Worm (Caenorhabditis elegans) whole organism, mixed stage, embryonic: ENCODE measurements around the gene ttbk-3.

Experiments
- lsy-2 ChIP-seq: fragments of 150-350 bp; optimal IDR thresholded peaks from 2 replicates; lab custom pipeline; 2014; ENCODE audit warnings: missing biosample characterization, missing genetic modification characterization
- nhr-76 ChIP-seq: sonication (generic microtip); optimal IDR thresholded peaks from 2 replicates; lab custom pipeline; 2017; ENCODE audit warnings: missing biosample characterization, missing genetic modification characterization
- sem-2 ChIP-seq: fragments of 200-800 bp; sonication (Bioruptor generic); optimal IDR thresholded peaks from 2 replicates; lab custom pipeline; 2018; ENCODE audit warnings: mild to moderate bottlenecking, missing genetic modification characterization, missing compliant biosample characterization

DNA sequence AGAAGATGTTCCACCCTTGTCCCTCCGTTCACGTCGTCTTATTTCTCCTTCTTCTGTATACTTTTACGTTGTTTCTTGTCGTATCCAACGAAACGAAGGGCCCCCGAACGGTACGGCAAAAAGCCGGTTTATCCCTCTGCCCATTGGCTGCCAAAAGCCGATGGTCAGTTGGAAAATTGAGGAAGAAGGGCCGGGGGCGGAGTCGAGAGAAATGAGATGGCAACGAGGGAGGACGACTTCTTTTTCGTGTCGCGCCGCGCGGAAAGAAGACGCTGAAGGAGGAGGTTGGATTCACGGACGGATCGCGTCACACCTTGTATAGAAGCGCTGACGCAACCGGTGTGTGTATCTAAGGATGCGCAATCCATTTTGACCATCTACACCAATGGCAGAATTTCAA, 25.4 kb upstream of the ttbk-3 start:
- TF ChIP-seq sem-2 (GFP tag; lab: Kevin White, UChicago), result no peak
- TF ChIP-seq nhr-76 (tag; lab: Kevin White, UChicago), result no peak
- no peak for TF ChIP-seq lsy-2 (tag; lab: Kevin White, UChicago)
